Fruit fly (Drosophila melanogaster) Kc167 (cell line): ENCODE data around the gene cdm.

Experiments used
- Myc ChIP-seq: fragments of >200 bp; optimal IDR thresholded peaks from 2 replicates; lab custom pipeline; 2017; ENCODE audit warnings: missing external identifiers
- Sin3A ChIP-seq: fragments of >200 bp; optimal IDR thresholded peaks from 2 replicates; lab custom pipeline; 2018; ENCODE audit warnings: missing external identifiers
- h ChIP-seq: fragments of >200 bp; optimal IDR thresholded peaks from 3 replicates; lab custom pipeline; 2018; ENCODE audit warnings: missing external identifiers
- insv ChIP-seq: fragments of >200 bp; optimal IDR thresholded peaks from 3 replicates; lab custom pipeline; 2018; ENCODE audit warnings: missing external identifiers
- psq ChIP-seq: fragments of >200 bp; optimal IDR thresholded peaks from 2 replicates; lab custom pipeline; 2017; ENCODE audit warnings: missing external identifiers
- ttk ChIP-seq: sonication (Bioruptor generic); optimal IDR thresholded peaks from 2 replicates; lab custom pipeline; 2017; ENCODE audit warnings: missing external identifiers

dm6 chr3R:18226043-18226808 is 42.9 kb upstream of the cdm start, which contains the start of the genes CG7168 and Mdh2:
- TF ChIP-seq psq (no peak), insv (lab: Kevin White, UChicago) (no peak), h (lab: Kevin White, UChicago) (no peak), Sin3A (lab: Kevin White, UChicago) (no peak), ttk (lab: Kevin White, UChicago) (no peak), Myc (lab: Kevin White, UChicago) (no peak)
